Fruit fly (Drosophila melanogaster) whole organism, embryonic: Measurements from ENCODE around the gene Duba.

Experiments
- Abd-B ChIP-seq: fragments of 200-800 bp; sonication (Bioruptor generic); optimal IDR thresholded peaks from 2 replicates; lab custom pipeline; 2018; ENCODE audit warnings: missing biosample characterization, mild to moderate bottlenecking, missing genetic modification characterization, moderate library complexity
- Aef1 ChIP-seq: fragments of 200-800 bp; sonication (Bioruptor generic); IDR thresholded peaks from 3 replicates; pipeline ENCODE4 v1.3.6; 2022; ENCODE audit warnings: missing biosample characterization, missing genetic modification characterization
- Atf3 ChIP-seq: fragments of 200-800 bp; sonication (Bioruptor generic); optimal IDR thresholded peaks from 3 replicates; lab custom pipeline; 2016; ENCODE audit warnings: missing biosample characterization, missing genetic modification characterization
- B-H1 ChIP-seq: fragments of 200-800 bp; sonication (Bioruptor generic); IDR thresholded peaks from 3 replicates; pipeline ENCODE4 v1.3.6; 2022; ENCODE audit warnings: missing biosample characterization, missing genetic modification characterization
- CG10267 ChIP-seq: fragments of 200-800 bp; sonication (Bioruptor generic); optimal IDR thresholded peaks from 2 replicates; lab custom pipeline; 2018; ENCODE audit warnings: missing biosample characterization, mild to moderate bottlenecking, missing genetic modification characterization, moderate library complexity
- CG11504 ChIP-seq: fragments of 200-800 bp; sonication (Bioruptor generic); optimal IDR thresholded peaks from 3 replicates; lab custom pipeline; 2019; ENCODE audit warnings: missing biosample characterization, mild to moderate bottlenecking, missing genetic modification characterization, moderate library complexity
- CG13287 ChIP-seq: fragments of 200-800 bp; sonication (Bioruptor generic); IDR thresholded peaks from 2 replicates; pipeline ENCODE4 v1.3.6; 2022; ENCODE audit warnings: missing biosample characterization, missing genetic modification characterization; ENCODE audit not compliant: partially characterized antibody
- CG14441 ChIP-seq: fragments of 200-800 bp; sonication (Bioruptor generic); IDR thresholded peaks from 2 replicates; pipeline ENCODE4 v1.3.6; 2022; ENCODE audit warnings: missing biosample characterization, missing genetic modification characterization
- CG14710 ChIP-seq: fragments of 200-800 bp; sonication (Bioruptor generic); optimal IDR thresholded peaks from 3 replicates; lab custom pipeline; 2019; ENCODE audit warnings: missing biosample characterization, mild to moderate bottlenecking, missing genetic modification characterization, moderate library complexity
- CG17385 ChIP-seq: fragments of 200-800 bp; sonication (Bioruptor generic); optimal IDR thresholded peaks from 3 replicates; lab custom pipeline; 2018; ENCODE audit warnings: missing biosample characterization, mild to moderate bottlenecking, missing genetic modification characterization
- CG18262 ChIP-seq: fragments of 200-800 bp; optimal IDR thresholded peaks from 3 replicates; lab custom pipeline; 2019; ENCODE audit warnings: missing biosample characterization, mild to moderate bottlenecking, missing genetic modification characterization, moderate library complexity
- CG2875 ChIP-seq: fragments of 200-800 bp; sonication (Bioruptor generic); optimal IDR thresholded peaks from 2 replicates; lab custom pipeline; 2017; ENCODE audit warnings: missing biosample characterization, mild to moderate bottlenecking, missing genetic modification characterization, missing genetic modification reagents
- CG2889 ChIP-seq: fragments of 200-800 bp; sonication (Bioruptor generic); IDR thresholded peaks from 3 replicates; pipeline ENCODE4 v1.3.6; 2022; ENCODE audit warnings: missing biosample characterization, missing genetic modification characterization
- CG30403 ChIP-seq: fragments of 200-800 bp; sonication (Bioruptor generic); optimal IDR thresholded peaks from 3 replicates; lab custom pipeline; 2016; ENCODE audit warnings: missing biosample characterization, missing genetic modification characterization
- CG3726 ChIP-seq: fragments of 200-800 bp; sonication (Bioruptor generic); IDR thresholded peaks from 3 replicates; pipeline ENCODE4, ENCODE4 v1.3.6; 2022; ENCODE audit warnings: missing biosample characterization, missing genetic modification characterization
- CG4282 ChIP-seq: fragments of 200-800 bp; sonication (Bioruptor generic); optimal IDR thresholded peaks from 2 replicates; lab custom pipeline; 2016; ENCODE audit warnings: missing biosample characterization, missing genetic modification characterization
- CG4360 ChIP-seq: fragments of 200-800 bp; sonication (Bioruptor generic); IDR thresholded peaks from 2 replicates; pipeline ENCODE4 v1.3.6; 2022; ENCODE audit warnings: missing biosample characterization, missing genetic modification characterization
- CG4707 ChIP-seq: fragments of 200-800 bp; sonication (Bioruptor generic); optimal IDR thresholded peaks from 2 replicates; lab custom pipeline; 2018; ENCODE audit warnings: missing biosample characterization, mild to moderate bottlenecking, missing genetic modification characterization, moderate library complexity
- CG5953 ChIP-seq: fragments of 200-800 bp; sonication (Bioruptor generic); IDR thresholded peaks from 2 replicates; pipeline ENCODE4 v1.3.6; 2022; ENCODE audit warnings: missing biosample characterization, missing genetic modification characterization
- CG6813 ChIP-seq: fragments of 200-800 bp; sonication (Bioruptor generic); optimal IDR thresholded peaks from 2 replicates; lab custom pipeline; 2017; ENCODE audit warnings: missing biosample characterization, missing genetic modification characterization, mild to moderate bottlenecking, moderate library complexity, missing genetic modification reagents
- CG7357 ChIP-seq: fragments of 200-800 bp; sonication (Bioruptor generic); IDR thresholded peaks from 3 replicates; pipeline ENCODE4 v1.3.6; 2022; ENCODE audit warnings: missing biosample characterization, missing genetic modification characterization
- CG7987 ChIP-seq: fragments of 200-800 bp; sonication (Bioruptor generic); optimal IDR thresholded peaks from 2 replicates; lab custom pipeline; 2018; ENCODE audit warnings: missing biosample characterization, mild to moderate bottlenecking, missing genetic modification characterization, moderate library complexity
- CTCF ChIP-seq: fragments of 200-800 bp; sonication (Bioruptor generic); optimal IDR thresholded peaks from 2 replicates; lab custom pipeline; 2017; ENCODE audit warnings: missing biosample characterization, mild to moderate bottlenecking, missing genetic modification characterization, moderate library complexity
- Fer1 ChIP-seq: fragments of 200-800 bp; sonication (Bioruptor generic); optimal IDR thresholded peaks from 2 replicates; lab custom pipeline; 2017; ENCODE audit warnings: missing biosample characterization, mild to moderate bottlenecking, missing genetic modification characterization
- Gug ChIP-seq: fragments of 200-800 bp; sonication (Bioruptor generic); IDR thresholded peaks from 4 replicates; pipeline ENCODE4 v1.3.6; 2022; ENCODE audit warnings: missing biosample characterization, missing genetic modification characterization
- HLH4C ChIP-seq: fragments of 200-800 bp; sonication (Bioruptor generic); IDR thresholded peaks from 3 replicates; pipeline ENCODE4 v1.3.6; 2022; ENCODE audit warnings: missing biosample characterization, missing genetic modification characterization; ENCODE audit not compliant: partially characterized antibody
- HLHmδ ChIP-seq: fragments of 200-800 bp; sonication (Bioruptor generic); optimal IDR thresholded peaks from 2 replicates; lab custom pipeline; 2018; ENCODE audit warnings: missing biosample characterization, mild to moderate bottlenecking, missing genetic modification characterization, moderate library complexity
- HmgZ ChIP-seq: fragments of 200-800 bp; sonication (Bioruptor generic); optimal IDR thresholded peaks from 2 replicates; lab custom pipeline; 2018; ENCODE audit warnings: missing biosample characterization, mild to moderate bottlenecking, missing genetic modification characterization
- Hmr ChIP-seq: fragments of 200-800 bp; sonication (Bioruptor generic); optimal IDR thresholded peaks from 3 replicates; lab custom pipeline; 2017; ENCODE audit warnings: mild to moderate bottlenecking, missing biosample characterization, missing genetic modification reagents, missing genetic modification characterization
- Hr51 ChIP-seq, 2 experiments: fragments of 200-800 bp; sonication (Bioruptor generic); optimal IDR thresholded peaks; 2 replicates in 1 of 2; 3 replicates in 1 of 2; lab custom pipeline; 2016 to 2018; ENCODE audit warnings: missing biosample characterization in 2 of 2, missing genetic modification characterization in 2 of 2, mild to moderate bottlenecking in 1 of 2, moderate library complexity in 1 of 2
- MBD-R2 ChIP-seq: fragments of 200-800 bp; sonication (Bioruptor generic); IDR thresholded peaks from 2 replicates; pipeline ENCODE4 v1.3.6; 2022; ENCODE audit warnings: missing biosample characterization, missing genetic modification characterization
- Meics ChIP-seq: fragments of 200-800 bp; sonication (Bioruptor generic); optimal IDR thresholded peaks from 2 replicates; lab custom pipeline; 2017; ENCODE audit warnings: missing biosample characterization, mild to moderate bottlenecking, missing genetic modification characterization
- Mes4 ChIP-seq: fragments of 200-800 bp; sonication (Bioruptor generic); optimal IDR thresholded peaks from 2 replicates; lab custom pipeline; 2016; ENCODE audit warnings: missing biosample characterization, missing genetic modification characterization
- Myb ChIP-seq: fragments of 200-800 bp; sonication (Bioruptor generic); optimal IDR thresholded peaks from 2 replicates; lab custom pipeline; 2016; ENCODE audit warnings: missing biosample characterization, missing genetic modification characterization
- NC2β ChIP-seq: fragments of 200-800 bp; sonication (Bioruptor generic); optimal IDR thresholded peaks from 2 replicates; lab custom pipeline; 2016; ENCODE audit warnings: missing biosample characterization, missing genetic modification characterization
- NK7.1 ChIP-seq: fragments of 200-800 bp; sonication (Bioruptor generic); optimal IDR thresholded peaks from 3 replicates; lab custom pipeline; 2016; ENCODE audit warnings: missing biosample characterization, missing genetic modification characterization
- Usf ChIP-seq: fragments of 200-800 bp; sonication (Bioruptor generic); optimal IDR thresholded peaks from 2 replicates; lab custom pipeline; 2017; ENCODE audit warnings: missing genotype, missing biosample characterization, missing genetic modification characterization
- YL-1 ChIP-seq: fragments of 200-800 bp; sonication (Bioruptor generic); optimal IDR thresholded peaks from 3 replicates; lab custom pipeline; 2017; ENCODE audit warnings: missing biosample characterization, mild to moderate bottlenecking, missing genetic modification characterization
- bbx ChIP-seq: fragments of 200-800 bp; sonication (Bioruptor generic); IDR thresholded peaks from 2 replicates; pipeline ENCODE4 v1.3.6; 2022; ENCODE audit warnings: missing biosample characterization, missing genetic modification characterization; ENCODE audit not compliant: partially characterized antibody
- nom ChIP-seq: fragments of 200-800 bp; sonication (Bioruptor generic); optimal IDR thresholded peaks from 2 replicates; lab custom pipeline; 2017; ENCODE audit warnings: missing biosample characterization, missing genetic modification characterization, mild to moderate bottlenecking, moderate library complexity, missing genetic modification reagents
- peb ChIP-seq: fragments of 200-800 bp; sonication (Bioruptor generic); IDR thresholded peaks from 2 replicates; pipeline ENCODE4 v1.3.6; 2022; ENCODE audit warnings: missing biosample characterization, missing genetic modification characterization
- phol ChIP-seq: fragments of 200-800 bp; sonication (Bioruptor generic); optimal IDR thresholded peaks from 3 replicates; lab custom pipeline; 2018; ENCODE audit warnings: missing biosample characterization, mild to moderate bottlenecking, missing genetic modification characterization, moderate library complexity
- pita ChIP-seq: fragments of 200-800 bp; sonication (Bioruptor generic); optimal IDR thresholded peaks from 2 replicates; lab custom pipeline; 2017; ENCODE audit warnings: missing biosample characterization, mild to moderate bottlenecking, missing genetic modification characterization
- sens ChIP-seq: fragments of 200-800 bp; sonication (Bioruptor generic); peaks from one replicate; lab custom pipeline; 2016; ENCODE audit warnings: missing biosample characterization, missing genetic modification characterization
- seq ChIP-seq: fragments of 200-800 bp; sonication (Bioruptor generic); IDR thresholded peaks from 2 replicates; pipeline ENCODE4 v1.3.6; 2022; ENCODE audit warnings: missing biosample characterization, missing genetic modification characterization
- slbo ChIP-seq: fragments of 200-800 bp; sonication (Bioruptor generic); IDR thresholded peaks from 2 replicates; pipeline ENCODE4 v1.3.6; 2022; ENCODE audit warnings: missing biosample characterization, missing genetic modification characterization
- slou ChIP-seq: fragments of 200-800 bp; sonication (Bioruptor generic); optimal IDR thresholded peaks from 3 replicates; lab custom pipeline; 2016; ENCODE audit warnings: missing biosample characterization, missing genetic modification characterization
- trem ChIP-seq: fragments of 200-800 bp; optimal IDR thresholded peaks from 3 replicates; lab custom pipeline; 2019; ENCODE audit warnings: missing biosample characterization, mild to moderate bottlenecking, missing genetic modification characterization, moderate library complexity
- twi ChIP-seq: fragments of 200-800 bp; optimal IDR thresholded peaks from 2 replicates; lab custom pipeline; 2019; ENCODE audit warnings: missing biosample characterization, mild to moderate bottlenecking, missing genetic modification characterization, moderate library complexity
- zfh1 ChIP-seq: fragments of 200-800 bp; sonication (Bioruptor generic); IDR thresholded peaks from 3 replicates; pipeline ENCODE4 v1.3.6; 2022; ENCODE audit warnings: missing biosample characterization, missing genetic modification characterization

Duba gene

DNA sequence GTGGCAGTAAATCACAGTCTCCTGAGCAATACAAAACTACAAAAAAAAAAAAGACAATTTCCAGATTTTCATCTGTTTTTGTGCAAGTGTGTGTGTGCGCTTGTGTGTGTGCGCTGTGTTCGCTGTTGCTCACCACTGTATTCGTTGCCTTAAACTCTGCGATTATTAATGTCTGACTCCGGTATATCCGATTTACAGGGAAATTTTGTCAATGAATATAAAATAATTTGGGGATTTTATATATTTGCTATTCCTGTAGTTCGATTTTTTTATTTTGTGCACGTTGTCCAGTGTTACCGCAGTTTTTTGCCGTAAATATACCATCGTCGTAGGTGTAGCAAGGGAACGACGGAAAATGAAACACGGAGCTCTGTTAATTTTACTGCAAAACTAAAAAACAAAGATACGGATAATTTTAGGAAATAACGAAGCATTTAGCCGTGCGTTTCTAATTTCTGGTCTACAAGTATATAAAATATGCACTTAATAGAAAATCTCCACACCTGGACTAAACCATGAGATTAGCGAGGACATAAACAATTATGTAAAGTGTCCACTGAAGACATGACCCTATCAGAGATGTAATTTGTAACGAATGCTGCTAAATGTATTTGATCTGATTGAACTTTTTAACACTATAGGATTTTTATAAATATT, at the start of gene Duba:
Gene Duba (minus strand): TSS at position 313 of the 657 bp plus-strand sequence.
- no peak for TF ChIP-seq zfh1 (GFP tag; lab: Robert Waterston, UW)
- TF ChIP-seq CG14710 (tag; lab: Kevin White, UChicago): peak; percentile 62
- TF ChIP-seq CTCF (GFP tag; lab: Kevin White, UChicago): peak; percentile 73
- TF ChIP-seq slbo (GFP tag; lab: Robert Waterston, UW): peak; percentile 42; the same call in 1 of the 2 replicates
- no peak for TF ChIP-seq HLHmδ
- no peak for TF ChIP-seq CG17385 (GFP tag; lab: Kevin White, UChicago)
- TF ChIP-seq CG7357 (GFP tag; lab: Robert Waterston, UW): peak; percentile 84
- TF ChIP-seq CG18262: no peak
- TF ChIP-seq CG6813 (GFP tag; lab: Kevin White, UChicago): no peak
- TF ChIP-seq Atf3 (GFP tag; lab: Kevin White, UChicago): no peak
- TF ChIP-seq Hr51 (GFP tag; optimal IDR thresholded peaks at IDR 0.05; lab: Kevin White, UChicago): no peak
- no peak for TF ChIP-seq HLH4C
- peak; percentile 83 for TF ChIP-seq CG11504 (tag; lab: Kevin White, UChicago)
- no peak for TF ChIP-seq slou (GFP tag; lab: Kevin White, UChicago)
- no peak for TF ChIP-seq twi
- TF ChIP-seq NK7.1 (GFP tag; lab: Kevin White, UChicago): no peak
- TF ChIP-seq CG10267 (tag; lab: Kevin White, UChicago): peak; percentile 77
- peak; percentile 14; the same call in 1 of the 4 replicates for TF ChIP-seq Gug (GFP tag; lab: Robert Waterston, UW)
- peak; percentile 15; the same call in 1 of the 2 replicates for TF ChIP-seq CG13287
- no peak for TF ChIP-seq CG4360 (GFP tag; lab: Robert Waterston, UW)
- no peak for TF ChIP-seq CG4707
- TF ChIP-seq CG14441: no peak
- TF ChIP-seq Meics: peak; percentile 98
- TF ChIP-seq CG2889 (GFP tag; lab: Robert Waterston, UW): no peak
- no peak for TF ChIP-seq CG3726 (GFP tag; lab: Robert Waterston, UW)
- no peak for TF ChIP-seq CG5953 (GFP tag; lab: Robert Waterston, UW)
- no peak for TF ChIP-seq seq (GFP tag; lab: Robert Waterston, UW)
- TF ChIP-seq Abd-B (GFP tag; lab: Kevin White, UChicago): peak; percentile 47
- no peak for TF ChIP-seq CG30403
- no peak for TF ChIP-seq HmgZ (tag; lab: Kevin White, UChicago)
- peak; percentile 2 for TF ChIP-seq Hmr (GFP tag; lab: Kevin White, UChicago)
- peak; percentile 47 for TF ChIP-seq phol (tag; lab: Kevin White, UChicago)
- TF ChIP-seq Fer1 (GFP tag; lab: Kevin White, UChicago): no peak
- TF ChIP-seq pita (GFP tag; lab: Kevin White, UChicago): peak; percentile 63
- peak; percentile 27; the same call in 1 of the 2 replicates for TF ChIP-seq MBD-R2 (GFP tag; lab: Robert Waterston, UW)
- TF ChIP-seq bbx (GFP tag; lab: Robert Waterston, UW): no peak
- no peak for TF ChIP-seq Aef1 (GFP tag; lab: Robert Waterston, UW)
- TF ChIP-seq B-H1 (GFP tag; lab: Robert Waterston, UW): no peak
- peak; percentile 40 for TF ChIP-seq Myb (GFP tag; lab: Kevin White, UChicago)
- TF ChIP-seq Mes4 (GFP tag; lab: Kevin White, UChicago): no peak
- no peak for TF ChIP-seq nom
- TF ChIP-seq sens: peak; percentile 87
- peak; percentile 42 for TF ChIP-seq trem (tag; lab: Kevin White, UChicago)
- no peak for TF ChIP-seq Usf
- no peak for TF ChIP-seq CG7987
- no peak for TF ChIP-seq NC2β (GFP tag; lab: Kevin White, UChicago)
- peak; percentile 8 for TF ChIP-seq YL-1 (GFP tag; lab: Kevin White, UChicago)
- TF ChIP-seq CG4282 (GFP tag; lab: Kevin White, UChicago): no peak
- TF ChIP-seq CG2875 (GFP tag; lab: Kevin White, UChicago): no peak
- TF ChIP-seq peb (GFP tag; lab: Robert Waterston, UW): no peak
